Fruit fly (Drosophila melanogaster) Kc167 (cell line): ENCODE results near the gene CG31787.

Experiments
- Myc ChIP-seq: fragments of >200 bp; optimal IDR thresholded peaks from 2 replicates; lab custom pipeline; 2017; ENCODE audit warnings: missing external identifiers
- h ChIP-seq: fragments of >200 bp; optimal IDR thresholded peaks from 3 replicates; lab custom pipeline; 2018; ENCODE audit warnings: missing external identifiers
- ttk ChIP-seq: sonication (Bioruptor generic); optimal IDR thresholded peaks from 2 replicates; lab custom pipeline; 2017; ENCODE audit warnings: missing external identifiers

DNA sequence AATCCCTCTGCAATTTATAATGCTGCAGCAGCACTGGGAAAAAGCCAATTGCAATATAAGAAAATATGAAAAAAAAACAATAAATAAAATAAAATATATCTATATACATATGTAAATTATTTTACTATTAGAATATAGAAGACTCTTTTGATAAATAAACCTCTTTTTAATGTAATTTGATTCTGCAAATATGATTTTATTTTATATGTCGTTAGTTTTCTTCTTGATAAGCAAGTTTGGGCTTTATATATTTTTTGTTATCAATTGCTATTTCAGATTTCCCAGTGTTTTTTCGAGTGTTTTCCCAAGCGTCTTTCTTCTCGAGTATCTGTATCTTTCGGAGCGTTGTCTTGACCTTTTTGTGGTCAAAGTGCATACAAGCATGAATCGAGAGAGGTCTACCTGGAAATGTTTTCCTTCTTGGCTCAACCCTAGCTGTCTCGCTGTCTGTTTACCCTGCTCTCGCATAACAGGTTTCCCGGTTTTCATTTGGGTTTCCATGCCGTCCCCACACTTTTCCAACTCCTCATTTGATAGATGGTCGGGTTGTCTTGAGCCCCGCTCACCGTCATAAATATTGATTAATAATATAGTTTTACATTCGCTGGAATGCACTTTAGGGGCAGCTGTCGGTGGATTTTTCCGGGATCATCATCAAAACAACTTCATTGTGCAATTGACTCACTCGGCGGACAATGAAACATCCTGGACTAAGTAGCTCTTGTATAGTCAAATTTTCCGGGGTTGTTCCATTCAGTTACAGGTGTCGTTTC lies 19.7 kb upstream of the CG31787 start:
- TF ChIP-seq Myc (lab: Kevin White, UChicago) (no peak), h (lab: Kevin White, UChicago) (no peak), ttk (lab: Kevin White, UChicago) (no peak)
